Fruit fly (Drosophila melanogaster): ENCODE measurements around the gene SdhD.

SdhD gene

DNA sequence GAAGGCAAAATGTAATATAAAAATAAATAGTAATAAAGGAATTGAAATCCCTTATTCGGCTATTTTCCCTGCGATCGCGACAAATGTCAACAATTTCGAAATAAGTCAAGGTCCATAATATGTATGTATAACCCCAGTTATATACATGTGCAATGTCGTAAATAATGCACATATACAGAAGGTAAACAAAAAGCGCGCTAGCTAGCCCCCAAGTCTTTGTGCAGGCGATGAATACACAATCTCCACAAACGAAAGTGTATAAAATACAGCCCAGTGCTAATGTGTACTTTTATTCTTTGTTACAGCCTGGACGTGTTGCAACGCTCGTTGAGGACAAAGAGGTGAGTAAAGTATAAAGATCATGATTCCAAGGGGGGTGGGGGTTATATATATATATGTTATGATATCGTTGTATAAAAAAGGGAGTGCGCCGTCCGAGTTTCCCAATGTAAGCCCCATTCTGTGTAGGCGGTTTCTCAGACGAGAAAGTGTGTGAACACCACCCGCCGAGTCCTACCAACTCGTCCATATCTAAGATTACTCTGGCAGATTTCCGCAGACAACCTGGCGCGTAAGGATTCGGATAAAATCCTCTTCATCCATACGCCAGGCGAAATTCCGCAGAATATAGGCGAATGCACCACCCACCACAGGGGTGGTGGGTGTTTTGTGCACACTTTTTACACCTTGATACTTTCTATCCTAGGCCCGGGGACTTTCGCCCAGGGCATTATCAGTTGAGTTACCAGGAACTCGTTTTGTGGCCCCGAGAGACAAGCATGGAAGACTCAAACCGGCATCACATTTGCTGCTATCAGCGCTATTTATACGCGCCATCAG, 30.5 kb downstream of the SdhD start (continued):
- TF ChIP-seq CG14710 (tag; optimal IDR thresholded peaks at IDR 0.05) (peak; percentile 21), CG10462 (GFP tag; optimal IDR thresholded peaks at IDR 0.05) (no peak), fu2 (GFP tag; optimal IDR thresholded peaks at IDR 0.05) (no peak), CTCF (GFP tag; optimal IDR thresholded peaks at IDR 0.05) (no peak), CG34422 (GFP tag; IDR thresholded peaks at IDR 0.05) (no peak), Hr39 (optimal IDR thresholded peaks at IDR 0.05) (no peak), croc (GFP tag; conservative IDR thresholded peaks at IDR 0.05) (no peak), CG12769 (tag; optimal IDR thresholded peaks at IDR 0.05) (peak; percentile 98), klu (GFP tag; IDR thresholded peaks at IDR 0.05) (peak; percentile 30; the same call in 1 of the 2 replicates), Nf-YA (GFP tag; IDR thresholded peaks at IDR 0.05) (no peak), GATAe (GFP tag; conservative IDR thresholded peaks at IDR 0.05) (no peak), disco-r (GFP tag; optimal IDR thresholded peaks at IDR 0.05) (no peak), Hr78 (GFP tag; optimal IDR thresholded peaks at IDR 0.05) (peak in 1 of 2 experiments; percentile 30), CG14050 (GFP tag; IDR thresholded peaks at IDR 0.05) (no peak), CG5245 (GFP tag; optimal IDR thresholded peaks at IDR 0.05) (no peak), bsh (GFP tag; optimal IDR thresholded peaks at IDR 0.05) (no peak), CG7271 (tag; optimal IDR thresholded peaks at IDR 0.05) (no peak), seq (GFP tag; IDR thresholded peaks at IDR 0.05) (no peak), repo (GFP tag; optimal IDR thresholded peaks at IDR 0.05) (no peak), usp (GFP tag; optimal IDR thresholded peaks at IDR 0.05) (no peak), corto (GFP tag; optimal IDR thresholded peaks at IDR 0.05) (no peak), CG1024 (GFP tag; IDR thresholded peaks at IDR 0.05) (no peak), stwl (tag; optimal IDR thresholded peaks at IDR 0.05) (no peak), unc-4 (GFP tag; IDR thresholded peaks at IDR 0.05; ENCODE audit: partially characterized antibody) (0 out of 2 replicates have a peak, but pooled peaks have one; percentile 41), Hand (GFP tag; optimal IDR thresholded peaks at IDR 0.05) (no peak), knrl (GFP tag; IDR thresholded peaks at IDR 0.05; ENCODE audit: partially characterized antibody) (peak; percentile 57), TFAM (GFP tag; optimal IDR thresholded peaks at IDR 0.05) (no peak), CG14965 (GFP tag; optimal IDR thresholded peaks at IDR 0.05; ENCODE audit: borderline replicate concordance) (no peak), CG11560 (tag; IDR thresholded peaks at IDR 0.05) (no peak), hkb (optimal IDR thresholded peaks at IDR 0.05) (no peak), hkb (GFP tag; IDR thresholded peaks at IDR 0.05) (no peak; the same call in 1 of the 2 replicates), Fer2 (tag; optimal IDR thresholded peaks at IDR 0.05) (no peak), Adf1 (GFP tag; IDR thresholded peaks at IDR 0.05) (no peak), Sox100B (GFP tag; optimal IDR thresholded peaks at IDR 0.05) (no peak), kah (GFP tag; optimal IDR thresholded peaks at IDR 0.05) (no peak), ATbp (GFP tag; optimal IDR thresholded peaks at IDR 0.05) (no peak), E2f2 (GFP tag; IDR thresholded peaks at IDR 0.05) (no peak), pho (GFP tag; optimal IDR thresholded peaks at IDR 0.05) (peak; percentile 17), CG7928 (GFP tag; optimal IDR thresholded peaks at IDR 0.05) (no peak), Doc3 (GFP tag; IDR thresholded peaks at IDR 0.05; ENCODE audit: partially characterized antibody) (no peak), aop (GFP tag; IDR thresholded peaks at IDR 0.05) (no peak), ro (GFP tag; IDR thresholded peaks at IDR 0.05) (no peak), unpg (GFP tag; optimal IDR thresholded peaks at IDR 0.05) (no peak), CG6654 (GFP tag; optimal IDR thresholded peaks at IDR 0.05) (no peak), CG5953 (GFP tag; IDR thresholded peaks at IDR 0.05) (0 out of 2 replicates have a peak, but pooled peaks have one; percentile 34), CG11093 (GFP tag; IDR thresholded peaks at IDR 0.05) (no peak), Atf3 (GFP tag; optimal IDR thresholded peaks at IDR 0.05) (no peak), CG15011 (GFP tag; optimal IDR thresholded peaks at IDR 0.05) (no peak), CrebB (tag; optimal IDR thresholded peaks at IDR 0.05) (peak; percentile 25), cwo (GFP tag; optimal IDR thresholded peaks at IDR 0.05) (no peak)

All from whole organism, embryonic.